Fruit fly (Drosophila melanogaster): ENCODE measurements around the gene osp.

osp gene

DNA sequence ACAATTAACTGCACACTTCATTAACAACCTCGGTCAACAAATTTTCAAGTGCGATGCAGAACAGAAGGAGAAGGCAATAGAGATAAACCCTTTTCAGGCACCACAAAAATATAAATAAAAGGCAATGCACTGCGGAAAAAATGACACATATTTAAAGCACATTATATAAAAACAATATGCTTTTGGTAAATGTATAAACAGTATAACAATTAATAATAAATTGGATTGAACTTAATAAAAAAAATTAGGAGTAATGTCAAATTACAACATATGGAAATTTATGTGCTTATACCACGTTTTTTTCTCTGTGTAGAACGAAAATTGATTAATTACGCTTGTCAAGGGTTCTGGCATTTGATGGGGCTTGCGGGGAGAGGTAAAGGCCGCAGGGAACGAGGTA is 1.7 kb upstream of the osp start:
- TF ChIP-seq CG8478 (optimal IDR thresholded peaks at IDR 0.05) (no peak), EcR (GFP tag; optimal IDR thresholded peaks at IDR 0.05) (no peak), Dll (optimal IDR thresholded peaks at IDR 0.05) (no peak), usp (GFP tag; optimal IDR thresholded peaks at IDR 0.05) (no peak), psq (optimal IDR thresholded peaks at IDR 0.05) (no peak), pan (optimal IDR thresholded peaks at IDR 0.05) (no peak)

- TF ChIP-seq pan (optimal IDR thresholded peaks at IDR 0.05) (no peak), usp (GFP tag; optimal IDR thresholded peaks at IDR 0.05) (no peak), CG8478 (optimal IDR thresholded peaks at IDR 0.05) (no peak), psq (optimal IDR thresholded peaks at IDR 0.05) (no peak), EcR (GFP tag; optimal IDR thresholded peaks at IDR 0.05) (no peak), Dll (optimal IDR thresholded peaks at IDR 0.05) (no peak)
Measured at dm6 chr2L:14690285-14690684, 1.1 kb upstream of the osp start.

dm6 chr2L:14688274-14688840 is 783 bp downstream of the osp start:
- TF ChIP-seq psq (optimal IDR thresholded peaks at IDR 0.05) (no peak), pan (optimal IDR thresholded peaks at IDR 0.05) (no peak), Dll (optimal IDR thresholded peaks at IDR 0.05) (no peak), usp (GFP tag; optimal IDR thresholded peaks at IDR 0.05) (no peak), CG8478 (optimal IDR thresholded peaks at IDR 0.05) (no peak), EcR (GFP tag; optimal IDR thresholded peaks at IDR 0.05) (no peak)

dm6 chr2L:14687359-14687758 is 1.8 kb downstream of the osp start:
- TF ChIP-seq CG8478 (optimal IDR thresholded peaks at IDR 0.05) (no peak), psq (optimal IDR thresholded peaks at IDR 0.05) (no peak), EcR (GFP tag; optimal IDR thresholded peaks at IDR 0.05) (no peak), usp (GFP tag; optimal IDR thresholded peaks at IDR 0.05) (no peak), pan (optimal IDR thresholded peaks at IDR 0.05) (no peak), Dll (optimal IDR thresholded peaks at IDR 0.05) (no peak)

- TF ChIP-seq pan (optimal IDR thresholded peaks at IDR 0.05), result no peak
- TF ChIP-seq EcR (GFP tag; optimal IDR thresholded peaks at IDR 0.05), result no peak
- TF ChIP-seq Dll (optimal IDR thresholded peaks at IDR 0.05), result no peak
- no peak for TF ChIP-seq CG8478 (optimal IDR thresholded peaks at IDR 0.05)
- no peak for TF ChIP-seq usp (GFP tag; optimal IDR thresholded peaks at IDR 0.05)
- TF ChIP-seq psq (optimal IDR thresholded peaks at IDR 0.05), result no peak
Measured at dm6 chr2L:14685637-14686232, 3.4 kb downstream of the osp start.

- TF ChIP-seq Dll (optimal IDR thresholded peaks at IDR 0.05), result no peak
- TF ChIP-seq EcR (GFP tag; optimal IDR thresholded peaks at IDR 0.05), result peak in 1 of 2 experiments; percentile 80
Measured at dm6 chr2L:14684966-14685365, 4.2 kb downstream of the osp start.

DNA sequence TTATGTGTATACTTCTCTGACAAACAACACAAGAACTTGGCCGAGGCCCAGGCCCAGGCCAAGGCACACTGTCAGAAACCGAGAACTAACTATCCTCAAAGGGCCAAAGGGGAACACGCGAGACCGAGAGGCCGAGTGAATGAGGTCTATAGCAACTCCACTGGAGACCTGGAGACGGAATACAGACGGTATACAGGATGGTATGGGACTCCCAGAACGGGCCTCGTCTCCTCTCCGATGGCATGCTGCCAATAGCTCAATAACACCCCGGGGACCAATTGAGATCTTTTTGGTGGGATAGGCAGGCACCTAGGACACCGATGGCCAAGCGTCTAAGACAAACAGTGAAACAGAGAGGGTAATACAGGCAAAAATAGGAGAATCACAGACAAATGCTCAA is 5.5 kb downstream of the osp start:
- TF ChIP-seq usp (GFP tag; optimal IDR thresholded peaks at IDR 0.05) (no peak), Dll (optimal IDR thresholded peaks at IDR 0.05) (no peak), CG8478 (optimal IDR thresholded peaks at IDR 0.05) (no peak), EcR (GFP tag; optimal IDR thresholded peaks at IDR 0.05) (no peak), pan (optimal IDR thresholded peaks at IDR 0.05) (no peak), psq (optimal IDR thresholded peaks at IDR 0.05) (no peak)

DNA sequence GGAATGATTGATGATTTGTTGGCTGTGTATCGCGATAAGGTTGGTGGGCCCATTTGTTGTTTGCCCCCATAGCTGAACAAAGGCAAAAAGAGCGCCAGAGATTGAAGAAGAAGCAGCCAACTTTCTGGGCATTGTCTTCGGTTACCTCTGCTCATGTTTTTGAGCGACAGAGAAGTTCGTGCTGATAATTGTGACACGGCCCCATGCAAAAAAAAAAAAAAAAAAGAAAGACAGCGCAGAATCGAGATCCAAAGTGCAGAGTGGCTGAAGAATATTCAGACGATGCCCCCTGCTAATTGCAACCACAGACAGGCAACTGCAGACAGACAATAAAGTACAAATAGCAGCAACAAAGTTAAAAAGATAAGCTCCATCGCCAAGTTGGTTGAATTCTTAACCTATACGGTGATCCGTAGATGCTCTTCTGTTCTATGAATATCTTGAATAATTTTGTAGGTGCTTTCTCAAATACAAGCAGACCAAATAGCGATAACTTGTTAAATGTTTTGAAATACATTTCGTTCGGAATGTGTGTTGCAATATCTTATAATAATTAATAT is 6.7 kb downstream of the osp start:
- TF ChIP-seq EcR (GFP tag; optimal IDR thresholded peaks at IDR 0.05) (peak in 1 of 2 experiments; percentile 21), pan (optimal IDR thresholded peaks at IDR 0.05) (no peak)

dm6 chr2L:14680371-14680899 is 8.7 kb downstream of the osp start:
- TF ChIP-seq EcR (GFP tag; optimal IDR thresholded peaks at IDR 0.05) (no peak), Dll (optimal IDR thresholded peaks at IDR 0.05) (no peak), pan (optimal IDR thresholded peaks at IDR 0.05) (no peak), psq (optimal IDR thresholded peaks at IDR 0.05) (no peak), usp (GFP tag; optimal IDR thresholded peaks at IDR 0.05) (no peak), CG8478 (optimal IDR thresholded peaks at IDR 0.05) (no peak)

dm6 chr2L:14679609-14680008 is 9.5 kb downstream of the osp start:
- TF ChIP-seq CG8478 (optimal IDR thresholded peaks at IDR 0.05), result no peak

DNA sequence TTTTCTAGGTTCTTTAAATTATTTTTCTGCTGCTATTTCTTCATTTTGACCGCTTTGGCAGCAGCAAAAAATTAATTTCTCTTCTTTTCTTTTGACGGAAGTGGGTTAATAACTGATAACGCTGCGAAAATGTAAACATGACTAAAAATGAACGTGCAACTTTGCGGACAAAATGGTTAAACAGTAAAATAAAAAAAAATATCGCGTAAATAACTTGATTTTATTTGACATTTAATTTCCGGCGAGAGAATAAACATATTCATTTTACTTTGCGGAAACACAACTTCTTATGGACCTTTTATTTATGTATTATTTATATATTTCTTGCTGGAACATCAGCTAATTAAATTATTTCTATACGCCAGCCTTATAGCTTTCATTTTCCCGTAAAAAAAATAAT is 12.4 kb downstream of the osp start:
- TF ChIP-seq usp (GFP tag; optimal IDR thresholded peaks at IDR 0.05) (no peak), pan (optimal IDR thresholded peaks at IDR 0.05) (no peak), psq (optimal IDR thresholded peaks at IDR 0.05) (no peak), CG8478 (optimal IDR thresholded peaks at IDR 0.05) (no peak), Dll (optimal IDR thresholded peaks at IDR 0.05) (no peak), EcR (GFP tag; optimal IDR thresholded peaks at IDR 0.05) (no peak)

dm6 chr2L:14674606-14675100 is 14.5 kb downstream of the osp start:
- no peak for TF ChIP-seq usp (GFP tag; optimal IDR thresholded peaks at IDR 0.05)
- no peak for TF ChIP-seq pan (optimal IDR thresholded peaks at IDR 0.05)
- TF ChIP-seq Dll (optimal IDR thresholded peaks at IDR 0.05), result no peak
- TF ChIP-seq CG8478 (optimal IDR thresholded peaks at IDR 0.05), result no peak
- no peak for TF ChIP-seq EcR (GFP tag; optimal IDR thresholded peaks at IDR 0.05)
- TF ChIP-seq psq (optimal IDR thresholded peaks at IDR 0.05), result no peak

DNA sequence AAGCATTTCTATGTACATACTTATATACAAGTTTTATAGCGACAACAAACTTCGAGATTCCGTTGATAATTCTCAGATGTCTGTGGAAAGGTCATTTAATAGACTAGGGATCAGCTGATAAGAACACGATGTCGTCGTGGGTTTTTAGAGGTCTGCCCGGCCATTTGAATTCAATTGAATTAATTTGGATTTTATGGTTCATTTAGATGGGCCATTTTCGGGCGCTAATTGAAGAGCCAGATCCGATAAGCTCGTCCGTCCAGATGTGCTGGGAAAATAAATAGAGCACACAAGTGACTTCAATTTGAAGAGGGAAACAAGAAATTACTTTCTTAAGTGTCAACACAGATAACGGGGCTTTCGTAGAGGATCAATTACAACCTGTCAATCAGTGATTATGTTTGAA is 15.5 kb downstream of the osp start:
- TF ChIP-seq usp (GFP tag; optimal IDR thresholded peaks at IDR 0.05) (no peak), pan (optimal IDR thresholded peaks at IDR 0.05) (no peak), Dll (optimal IDR thresholded peaks at IDR 0.05) (no peak), psq (optimal IDR thresholded peaks at IDR 0.05) (no peak)

Data from whole organism.